Fruit fly (Drosophila melanogaster) whole organism, pupa: ENCODE measurements around the gene Taf9.
A peak's percentile ranks its signal among the peaks of the same experiment; 100 is the strongest.

ENCODE experiments used
- CG10348 ChIP-seq: fragments of 200-800 bp; sonication (Bioruptor generic); IDR thresholded peaks from 2 replicates; pipeline ENCODE4 v1.3.6; 2022; ENCODE audit warnings: missing biosample characterization, missing genetic modification characterization
- CG12605 ChIP-seq: fragments of 200-800 bp; sonication (Bioruptor generic); IDR thresholded peaks from 2 replicates; pipeline ENCODE4 v1.3.6; 2022; ENCODE audit warnings: missing biosample characterization, missing genetic modification characterization
- CG13204 ChIP-seq: fragments of 200-800 bp; sonication (Bioruptor generic); optimal IDR thresholded peaks from 2 replicates; lab custom pipeline; 2018; ENCODE audit warnings: missing biosample characterization, mild to moderate bottlenecking, missing genetic modification characterization, moderate library complexity
- CG14655 ChIP-seq: fragments of 200-800 bp; sonication (Bioruptor generic); optimal IDR thresholded peaks from 3 replicates; lab custom pipeline; 2017; ENCODE audit warnings: mild to moderate bottlenecking, missing biosample characterization, missing genetic modification reagents, missing genetic modification characterization
- CG15710 ChIP-seq: fragments of 200-800 bp; sonication (Bioruptor generic); optimal IDR thresholded peaks from 2 replicates; lab custom pipeline; 2018; ENCODE audit warnings: missing biosample characterization, mild to moderate bottlenecking, missing genetic modification characterization, moderate library complexity
- CG17806 ChIP-seq: fragments of 200-800 bp; sonication (Bioruptor generic); optimal IDR thresholded peaks from 2 replicates; lab custom pipeline; 2018; ENCODE audit warnings: missing biosample characterization, mild to moderate bottlenecking, missing genetic modification characterization, moderate library complexity
- CG32121 ChIP-seq: fragments of 200-800 bp; sonication (Bioruptor generic); IDR thresholded peaks from 2 replicates; pipeline ENCODE4 v1.3.6; 2022; ENCODE audit warnings: missing biosample characterization, missing genetic modification characterization
- CG34367 ChIP-seq: fragments of 200-800 bp; sonication (Bioruptor generic); optimal IDR thresholded peaks from 2 replicates; lab custom pipeline; 2018; ENCODE audit warnings: missing biosample characterization, mild to moderate bottlenecking, missing genetic modification characterization
- CG4496 ChIP-seq: fragments of 200-800 bp; sonication (Bioruptor generic); IDR thresholded peaks from 3 replicates; pipeline ENCODE4 v1.3.6; 2022; ENCODE audit warnings: missing biosample characterization, missing genetic modification characterization
- CG8159 ChIP-seq: fragments of 200-800 bp; sonication (Bioruptor generic); optimal IDR thresholded peaks from 3 replicates; lab custom pipeline; 2018; ENCODE audit warnings: missing biosample characterization, mild to moderate bottlenecking, missing genetic modification characterization, moderate library complexity
- CG8301 ChIP-seq: fragments of 200-800 bp; sonication (Bioruptor generic); optimal IDR thresholded peaks from 2 replicates; lab custom pipeline; 2018; ENCODE audit warnings: missing biosample characterization, mild to moderate bottlenecking, missing genetic modification characterization
- CG9948 ChIP-seq: fragments of 200-800 bp; sonication (Bioruptor generic); optimal IDR thresholded peaks from 2 replicates; lab custom pipeline; 2018; ENCODE audit warnings: missing biosample characterization, mild to moderate bottlenecking, missing genetic modification characterization, moderate library complexity
- D1 ChIP-seq: fragments of 200-800 bp; sonication (Bioruptor generic); optimal IDR thresholded peaks from 2 replicates; lab custom pipeline; 2018; ENCODE audit warnings: missing biosample characterization, mild to moderate bottlenecking, missing genetic modification characterization, moderate library complexity
- EcR ChIP-seq: fragments of 200-800 bp; sonication (Bioruptor generic); optimal IDR thresholded peaks from 3 replicates; lab custom pipeline; 2019; ENCODE audit warnings: missing biosample characterization, missing genetic modification characterization, mild to moderate bottlenecking, moderate library complexity, missing genetic modification reagents
- Ets98B ChIP-seq: fragments of 200-800 bp; sonication (Bioruptor generic); IDR thresholded peaks from 2 replicates; pipeline ENCODE4 v1.3.6; 2022; ENCODE audit warnings: missing biosample characterization, missing genetic modification characterization
- Pif1A ChIP-seq: fragments of 200-800 bp; sonication (Bioruptor generic); optimal IDR thresholded peaks from 3 replicates; lab custom pipeline; 2016; ENCODE audit warnings: missing biosample characterization, missing genetic modification characterization
- Pif1B ChIP-seq: fragments of 200-800 bp; sonication (Bioruptor generic); optimal IDR thresholded peaks from 3 replicates; lab custom pipeline; 2016; ENCODE audit warnings: missing biosample characterization, missing genetic modification characterization
- Snoo ChIP-seq: fragments of 200-800 bp; sonication (Bioruptor generic); optimal IDR thresholded peaks from 3 replicates; lab custom pipeline; 2017; ENCODE audit warnings: missing biosample characterization, mild to moderate bottlenecking, missing genetic modification characterization, inconsistent platforms
- fd96Ca ChIP-seq: fragments of 200-800 bp; sonication (Bioruptor generic); IDR thresholded peaks from 3 replicates; pipeline ENCODE4 v1.3.6; 2022; ENCODE audit warnings: missing biosample characterization, missing genetic modification characterization
- gl ChIP-seq: fragments of 200-800 bp; sonication (Bioruptor generic); optimal IDR thresholded peaks from 2 replicates; lab custom pipeline; 2018; ENCODE audit warnings: missing biosample characterization, mild to moderate bottlenecking, missing genetic modification characterization
- rn ChIP-seq: fragments of 200-800 bp; sonication (Bioruptor generic); IDR thresholded peaks from 2 replicates; pipeline ENCODE4 v1.3.6; 2022; ENCODE audit warnings: missing biosample characterization, missing genetic modification characterization

Gene Taf9

DNA sequence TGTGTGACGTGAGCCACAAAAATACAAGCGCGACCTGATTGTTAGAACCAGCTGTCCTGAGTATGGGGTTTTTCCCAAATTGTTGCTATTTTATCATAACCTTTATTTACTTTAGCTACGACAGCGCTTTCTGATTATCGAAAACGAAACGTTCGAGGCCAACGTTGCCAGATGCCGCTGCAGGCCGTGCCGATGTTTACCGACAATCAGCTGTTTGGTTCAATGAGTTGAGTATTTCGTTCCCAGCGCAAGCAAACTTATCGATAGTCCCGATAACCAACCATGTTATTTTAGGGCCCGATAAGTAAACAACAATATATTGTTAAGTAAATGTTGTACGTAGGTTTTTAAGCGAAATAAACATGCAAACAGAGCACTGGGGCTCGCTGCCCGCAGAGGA is 8.2 kb downstream of the Taf9 start, which contains the start of the genes CG15814 and Spt7:
TSS of gene CG15814 (minus strand) at position 164 of the 400 bp plus-strand sequence.
TSS of gene Spt7 (plus strand) at position 282 of the 400 bp plus-strand sequence.
- TF ChIP-seq Pif1B (no peak), CG9948 (tag; lab: Kevin White, UChicago) (no peak), rn (GFP tag; lab: Robert Waterston, UW) (no peak), CG13204 (no peak), Ets98B (GFP tag; lab: Robert Waterston, UW) (no peak), CG12605 (GFP tag; lab: Robert Waterston, UW) (no peak), D1 (tag; lab: Kevin White, UChicago) (no peak), EcR (peak; percentile 7), Snoo (tag; lab: Kevin White, UChicago) (peak; percentile 21), CG34367 (tag; lab: Kevin White, UChicago) (no peak), CG8159 (no peak), CG10348 (GFP tag; lab: Robert Waterston, UW) (no peak), fd96Ca (GFP tag; lab: Robert Waterston, UW) (peak; percentile 20; the same call in 1 of the 3 replicates), CG8301 (no peak), gl (tag; lab: Kevin White, UChicago) (no peak), CG4496 (GFP tag; lab: Robert Waterston, UW) (peak; percentile 28; the same call in 1 of the 3 replicates), Pif1A (GFP tag; lab: Kevin White, UChicago) (no peak), CG32121 (GFP tag; lab: Robert Waterston, UW) (no peak), CG15710 (no peak), CG14655 (no peak)

DNA sequence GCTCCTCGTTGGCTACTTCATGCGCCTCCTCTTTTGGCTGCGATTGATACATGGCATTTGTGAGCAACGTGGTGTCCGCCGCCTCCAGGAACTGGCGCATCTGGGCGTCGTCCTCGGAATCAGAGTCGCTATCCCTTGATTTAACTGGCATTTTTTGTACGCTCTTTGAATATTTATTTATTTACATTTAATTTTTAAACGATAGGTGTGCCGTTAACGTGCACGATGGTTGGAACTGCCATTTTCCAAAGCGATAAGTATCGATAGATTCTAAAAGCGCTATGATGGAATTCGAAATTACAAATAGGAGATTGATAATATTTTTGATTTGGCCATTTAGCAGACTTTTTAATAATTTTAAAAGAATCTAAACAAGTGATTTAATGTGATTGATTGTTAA is 10.5 kb downstream of the Taf9 start, which contains the start of gene CG32554:
TSS of gene CG32554 (minus strand) at position 229 of the 400 bp plus-strand sequence.
- TF ChIP-seq CG15710 (no peak), CG14655 (no peak), rn (GFP tag; lab: Robert Waterston, UW) (no peak), CG32121 (GFP tag; lab: Robert Waterston, UW) (no peak), CG17806 (tag; lab: Kevin White, UChicago) (no peak), CG4496 (GFP tag; lab: Robert Waterston, UW) (no peak), gl (tag; lab: Kevin White, UChicago) (no peak), CG12605 (GFP tag; lab: Robert Waterston, UW) (no peak), CG10348 (GFP tag; lab: Robert Waterston, UW) (no peak)
- TF ChIP-seq, all 21 proteins: peak for 0

DNA sequence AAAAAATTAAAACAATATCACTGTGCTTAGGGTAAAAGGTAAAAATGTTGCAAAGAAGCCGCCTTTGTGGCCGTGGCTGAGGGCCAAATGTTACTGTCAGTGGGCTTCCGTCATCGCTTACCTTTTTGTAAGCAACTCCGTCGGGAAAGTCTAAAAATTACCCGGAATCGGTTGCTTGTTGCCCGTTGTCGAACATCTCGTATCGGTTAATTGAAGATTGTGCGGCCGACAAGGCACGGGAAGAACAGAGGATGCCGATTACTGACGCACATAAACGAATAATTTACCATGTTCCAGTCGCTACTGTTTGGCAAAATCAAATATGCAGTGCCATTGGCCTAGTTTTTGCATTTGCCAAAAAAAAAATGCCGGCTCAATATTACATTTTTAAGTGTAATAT is 14.1 kb downstream of the Taf9 start, which contains the start of gene Mco4:
TSS of gene Mco4 (minus strand) at position 101 of the 400 bp plus-strand sequence.
- no peak for TF ChIP-seq CG8159
- TF ChIP-seq CG13204, result no peak
- TF ChIP-seq CG12605 (GFP tag; lab: Robert Waterston, UW), result no peak
- TF ChIP-seq Pif1A (GFP tag; lab: Kevin White, UChicago), result no peak
- TF ChIP-seq CG14655, result no peak
- TF ChIP-seq fd96Ca (GFP tag; lab: Robert Waterston, UW), result no peak
- TF ChIP-seq CG15710, result no peak
- no peak for TF ChIP-seq Pif1B
- TF ChIP-seq Snoo (tag; lab: Kevin White, UChicago), result no peak
- TF ChIP-seq CG17806 (tag; lab: Kevin White, UChicago), result no peak
- TF ChIP-seq gl (tag; lab: Kevin White, UChicago), result no peak
- no peak for TF ChIP-seq CG32121 (GFP tag; lab: Robert Waterston, UW)
- no peak for TF ChIP-seq CG8301

DNA sequence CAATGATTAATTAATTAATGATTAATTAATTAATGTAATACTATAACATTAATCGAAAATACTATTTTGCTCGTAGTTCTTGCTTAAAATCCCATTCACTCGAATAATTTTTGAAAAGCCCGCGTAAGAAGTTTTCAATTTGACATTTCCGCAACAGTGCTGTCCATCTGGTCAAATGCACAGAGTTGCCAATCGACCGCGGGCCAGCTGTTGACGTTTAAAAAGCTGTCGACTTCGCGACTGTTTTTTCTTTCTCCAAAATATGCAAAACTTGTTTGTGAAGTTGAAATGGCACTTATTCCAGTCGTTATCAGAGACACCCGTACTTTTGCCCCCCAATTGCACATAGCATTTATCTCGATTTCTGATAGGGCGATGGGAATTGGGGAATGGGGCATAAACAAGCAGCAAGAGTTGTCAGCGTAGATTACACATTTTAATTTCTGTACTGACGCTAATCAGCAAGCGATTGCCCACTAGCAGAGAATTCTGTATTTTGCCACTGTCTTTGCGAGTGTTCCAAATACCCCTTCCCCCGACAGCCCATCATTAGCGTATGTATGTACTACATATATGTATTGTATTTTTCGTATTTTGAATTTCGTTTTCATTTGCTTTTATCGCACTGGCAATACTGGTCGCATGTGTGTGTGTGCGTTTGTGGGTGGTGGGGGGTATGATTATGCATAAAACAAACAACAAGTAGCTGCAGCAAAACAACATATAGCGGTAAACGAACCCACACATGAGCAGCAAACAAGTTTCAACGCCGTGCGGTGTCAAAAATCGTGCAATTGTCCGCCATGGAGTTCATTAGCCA is 14.7 kb downstream of the Taf9 start, which contains the start of gene Srx:
TSS of gene Srx (plus strand) at position 517 of the 820 bp plus-strand sequence.
- no peak for TF ChIP-seq CG14655
- peak; percentile 1 for TF ChIP-seq CG34367 (tag; lab: Kevin White, UChicago)
- peak; percentile 37; the same call in 1 of the 2 replicates for TF ChIP-seq Ets98B (GFP tag; lab: Robert Waterston, UW)
- no peak for TF ChIP-seq Pif1B
- TF ChIP-seq CG12605 (GFP tag; lab: Robert Waterston, UW), result no peak
- TF ChIP-seq CG9948 (tag; lab: Kevin White, UChicago), result peak; percentile 1
- no peak for TF ChIP-seq CG8301
- TF ChIP-seq CG17806 (tag; lab: Kevin White, UChicago), result no peak
- no peak for TF ChIP-seq D1 (tag; lab: Kevin White, UChicago)
- TF ChIP-seq CG8159, result peak; percentile 20
- TF ChIP-seq CG4496 (GFP tag; lab: Robert Waterston, UW), result peak; percentile 65; the same call in 1 of the 3 replicates
- peak; percentile 23 for TF ChIP-seq CG15710
- TF ChIP-seq CG32121 (GFP tag; lab: Robert Waterston, UW), result peak; percentile 35; the same call in 1 of the 2 replicates
- no peak for TF ChIP-seq rn (GFP tag; lab: Robert Waterston, UW)
- no peak for TF ChIP-seq Snoo (tag; lab: Kevin White, UChicago)
- no peak for TF ChIP-seq CG10348 (GFP tag; lab: Robert Waterston, UW)
- no peak for TF ChIP-seq CG13204
- peak; percentile 36; the same call in 1 of the 3 replicates for TF ChIP-seq fd96Ca (GFP tag; lab: Robert Waterston, UW)
- peak; percentile 56 for TF ChIP-seq EcR
- TF ChIP-seq gl (tag; lab: Kevin White, UChicago), result no peak
- no peak for TF ChIP-seq Pif1A (GFP tag; lab: Kevin White, UChicago)
- TF ChIP-seq, all 21 proteins: peak for 9

DNA sequence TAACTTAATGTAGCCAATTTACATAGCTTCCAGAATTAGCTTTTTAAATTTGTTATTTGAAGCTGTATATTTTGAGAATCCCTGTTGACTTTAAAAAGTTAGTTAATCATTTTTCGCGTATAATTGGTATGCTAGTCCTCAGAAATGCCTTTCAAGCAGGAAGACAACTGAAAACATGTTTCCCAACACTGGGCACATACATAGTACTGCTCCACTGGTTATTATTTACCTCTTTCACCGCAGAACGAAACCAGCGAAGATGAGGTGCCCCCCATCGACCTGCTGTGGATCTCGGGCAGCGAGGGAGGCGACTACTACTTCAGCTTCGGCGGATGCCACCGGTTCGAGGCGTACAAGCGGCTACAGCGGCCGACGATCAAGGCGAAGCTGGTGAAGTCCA is 15.8 kb downstream of the Taf9 start:
- TF ChIP-seq CG8301 (no peak), CG9948 (tag; lab: Kevin White, UChicago) (no peak), Snoo (tag; lab: Kevin White, UChicago) (no peak), fd96Ca (GFP tag; lab: Robert Waterston, UW) (no peak)
